Worm (Caenorhabditis elegans) whole organism, young adult: ENCODE measurements around the gene R09H10.1.

Experiments
- F33H1.4 ChIP-seq: fragments of 200-800 bp; sonication (Bioruptor generic); IDR thresholded peaks from 2 replicates; pipeline ENCODE4 v1.3.6; 2022; ENCODE audit warnings: missing genetic modification reagents, missing genetic modification characterization, missing compliant biosample characterization
- K11D2.4 ChIP-seq: fragments of 200-800 bp; sonication (Bioruptor generic); IDR thresholded peaks from 2 replicates; pipeline ENCODE4 v1.3.6; 2022; ENCODE audit warnings: missing genetic modification reagents, missing genetic modification characterization, missing compliant biosample characterization
- T26A5.8 ChIP-seq: sonication (generic microtip); optimal IDR thresholded peaks from 2 replicates; lab custom pipeline; 2016; ENCODE audit warnings: missing genetic modification characterization, missing compliant biosample characterization
- Y53G8AR.9 ChIP-seq: fragments of 200-800 bp; sonication (Bioruptor generic); conservative IDR thresholded peaks from 2 replicates; pipeline ENCODE4 v1.3.6; 2022; ENCODE audit warnings: missing genetic modification reagents, missing genetic modification characterization, missing compliant biosample characterization
- Y67H2A.10 ChIP-seq: fragments of 200-800 bp; sonication (Bioruptor generic); conservative IDR thresholded peaks from 2 replicates; pipeline ENCODE4 v1.3.6; 2022; ENCODE audit warnings: missing genetic modification reagents, missing genetic modification characterization, missing compliant biosample characterization
- akir-1 ChIP-seq: fragments of 200-800 bp; sonication (Bioruptor generic); optimal IDR thresholded peaks from 2 replicates; lab custom pipeline; 2018; ENCODE audit warnings: mild to moderate bottlenecking, missing genetic modification characterization, moderate library complexity, missing compliant biosample characterization
- aptf-3 ChIP-seq: fragments of 200-800 bp; sonication (Bioruptor generic); IDR thresholded peaks from 2 replicates; pipeline ENCODE4 v1.3.6; 2022; ENCODE audit warnings: missing genetic modification characterization, missing compliant biosample characterization
- attf-3 ChIP-seq: fragments of 200-800 bp; sonication (Bioruptor generic); conservative IDR thresholded peaks from 2 replicates; pipeline ENCODE4 v1.3.6; 2022; ENCODE audit warnings: missing genetic modification reagents, missing genetic modification characterization, missing compliant biosample characterization
- bed-1 ChIP-seq: fragments of 200-800 bp; sonication (Bioruptor generic); IDR thresholded peaks from 2 replicates; pipeline ENCODE4 v1.3.6; 2022; ENCODE audit warnings: missing genetic modification reagents, missing genetic modification characterization, missing compliant biosample characterization
- ccch-3 ChIP-seq: fragments of 200-800 bp; sonication (Bioruptor generic); optimal IDR thresholded peaks from 2 replicates; lab custom pipeline; 2018; ENCODE audit warnings: mild to moderate bottlenecking, missing genetic modification characterization, missing compliant biosample characterization
- ceh-100 ChIP-seq: fragments of 200-800 bp; sonication (Bioruptor generic); IDR thresholded peaks from 2 replicates; pipeline ENCODE4 v1.3.6; 2022; ENCODE audit warnings: missing genetic modification reagents, missing genetic modification characterization, missing compliant biosample characterization
- dpl-1 ChIP-seq: fragments of 150-350 bp; optimal IDR thresholded peaks from 2 replicates; lab custom pipeline; 2014; ENCODE audit warnings: missing biosample characterization, missing genetic modification reagents, missing genetic modification characterization
- egrh-3 ChIP-seq: fragments of 200-800 bp; sonication (Bioruptor generic); IDR thresholded peaks from 2 replicates; pipeline ENCODE4 v1.3.6; 2022; ENCODE audit warnings: missing genetic modification reagents, missing genetic modification characterization, missing compliant biosample characterization
- ekl-4 ChIP-seq: fragments of 200-800 bp; sonication (Bioruptor generic); IDR thresholded peaks from 2 replicates; pipeline ENCODE4 v1.3.6; 2022; ENCODE audit warnings: missing genetic modification reagents, missing genetic modification characterization, missing compliant biosample characterization
- ets-4 ChIP-seq: fragments of 200-800 bp; sonication (Bioruptor generic); optimal IDR thresholded peaks from 2 replicates; lab custom pipeline; 2018; ENCODE audit warnings: mild to moderate bottlenecking, missing genetic modification characterization, missing compliant biosample characterization
- gei-17 ChIP-seq: fragments of 200-800 bp; sonication (Bioruptor generic); optimal IDR thresholded peaks from 2 replicates; lab custom pipeline; 2018; ENCODE audit warnings: mild to moderate bottlenecking, missing genetic modification characterization, missing compliant biosample characterization
- him-1 ChIP-seq: sonication (generic microtip); optimal IDR thresholded peaks from 2 replicates; lab custom pipeline; 2016; ENCODE audit warnings: missing genotype, missing genetic modification reagents, missing genetic modification characterization, missing compliant biosample characterization
- hsf-1 ChIP-seq: fragments of 200-800 bp; sonication (Bioruptor generic); IDR thresholded peaks from 2 replicates; pipeline ENCODE4 v1.3.6; 2022; ENCODE audit warnings: missing genetic modification reagents, missing genetic modification characterization, missing compliant biosample characterization
- lin-26 ChIP-seq: fragments of 200-800 bp; sonication (Bioruptor generic); IDR thresholded peaks from 2 replicates; pipeline ENCODE4 v1.3.6; 2022; ENCODE audit warnings: missing genetic modification reagents, missing genetic modification characterization, missing compliant biosample characterization
- lin-40 ChIP-seq: sonication (generic microtip); optimal IDR thresholded peaks from 2 replicates; lab custom pipeline; 2016; ENCODE audit warnings: missing genetic modification characterization, mild to moderate bottlenecking, missing compliant biosample characterization, missing genotype, missing genetic modification reagents
- madf-10 ChIP-seq: sonication (generic microtip); optimal IDR thresholded peaks from 2 replicates; lab custom pipeline; 2016; ENCODE audit warnings: mild to moderate bottlenecking, missing genetic modification characterization, missing compliant biosample characterization
- madf-8 ChIP-seq: fragments of 200-800 bp; sonication (Bioruptor generic); conservative IDR thresholded peaks from 2 replicates; pipeline ENCODE4 v1.3.6; 2022; ENCODE audit warnings: missing genetic modification reagents, missing genetic modification characterization, missing compliant biosample characterization
- mcd-1 ChIP-seq: fragments of 200-800 bp; sonication (Bioruptor generic); IDR thresholded peaks from 2 replicates; pipeline ENCODE4 v1.3.6; 2022; ENCODE audit warnings: missing genetic modification reagents, missing genetic modification characterization, missing compliant biosample characterization
- mes-4 ChIP-seq: sonication (generic microtip); optimal IDR thresholded peaks from 2 replicates; lab custom pipeline; 2016; ENCODE audit warnings: missing genotype, missing genetic modification characterization, missing compliant biosample characterization
- nhr-179 ChIP-seq: sonication (generic microtip); optimal IDR thresholded peaks from 2 replicates; lab custom pipeline; 2016; ENCODE audit warnings: mild to moderate bottlenecking, missing genetic modification characterization, missing compliant biosample characterization
- nhr-80 ChIP-seq: sonication (generic microtip); optimal IDR thresholded peaks from 2 replicates; lab custom pipeline; 2016; ENCODE audit warnings: missing genetic modification characterization, missing compliant biosample characterization
- rpc-1 ChIP-seq, 2 experiments: fragments of 150-350 bp in 1 of 2; sonication (generic microtip) in 1 of 2; optimal IDR thresholded peaks; 2 replicates each; lab custom pipeline; 2014 to 2018; ENCODE audit warnings: missing biosample characterization in 1 of 2, missing genetic modification characterization in 1 of 2, missing genetic modification reagents in 1 of 2, missing genotype in 1 of 2
- sea-2 ChIP-seq: fragments of 200-800 bp; sonication (Bioruptor generic); IDR thresholded peaks from 2 replicates; pipeline ENCODE4 v1.3.6; 2022; ENCODE audit warnings: missing genetic modification characterization, missing compliant biosample characterization
- snpc-1.1 ChIP-seq: sonication (generic microtip); optimal IDR thresholded peaks from 2 replicates; lab custom pipeline; 2017; ENCODE audit warnings: missing genetic modification characterization, mild to moderate bottlenecking, missing compliant biosample characterization, antibody characterized with exemption, moderate library complexity, missing genotype, missing genetic modification reagents; ENCODE audit not compliant: insufficient read depth
- zfh-2 ChIP-seq: fragments of 200-800 bp; sonication (Bioruptor generic); conservative IDR thresholded peaks from 2 replicates; pipeline ENCODE4 v1.3.6; 2022; ENCODE audit warnings: missing genetic modification reagents, missing genetic modification characterization, missing compliant biosample characterization
- zim-3 ChIP-seq: sonication (generic microtip); optimal IDR thresholded peaks from 2 replicates; lab custom pipeline; 2017; ENCODE audit warnings: mild to moderate bottlenecking, missing genetic modification characterization, moderate library complexity, missing compliant biosample characterization
- ztf-18 ChIP-seq: sonication (generic microtip); optimal IDR thresholded peaks from 2 replicates; lab custom pipeline; 2016; ENCODE audit warnings: missing genotype, mild to moderate bottlenecking, missing genetic modification characterization, missing compliant biosample characterization
- ztf-25 ChIP-seq: fragments of 200-800 bp; sonication (Bioruptor generic); IDR thresholded peaks from 2 replicates; pipeline ENCODE4 v1.3.6; 2022; ENCODE audit warnings: missing genetic modification reagents, missing genetic modification characterization, missing compliant biosample characterization
- ztf-26 ChIP-seq: sonication (generic microtip); optimal IDR thresholded peaks from 2 replicates; lab custom pipeline; 2017; ENCODE audit warnings: missing genetic modification characterization, missing compliant biosample characterization
- ztf-28 ChIP-seq: fragments of 200-800 bp; sonication (Bioruptor generic); IDR thresholded peaks from 2 replicates; pipeline ENCODE4 v1.3.6; 2022; ENCODE audit warnings: missing genetic modification reagents, missing genetic modification characterization, missing compliant biosample characterization
- ztf-3 ChIP-seq: fragments of 200-800 bp; sonication (Bioruptor generic); optimal IDR thresholded peaks from 2 replicates; lab custom pipeline; 2018; ENCODE audit warnings: mild to moderate bottlenecking, missing genetic modification characterization, missing compliant biosample characterization
- ztf-6 ChIP-seq: fragments of 200-800 bp; sonication (Bioruptor generic); IDR thresholded peaks from 2 replicates; pipeline ENCODE4 v1.3.6; 2022; ENCODE audit warnings: missing genetic modification reagents, missing genetic modification characterization, missing compliant biosample characterization

Gene R09H10.1

DNA sequence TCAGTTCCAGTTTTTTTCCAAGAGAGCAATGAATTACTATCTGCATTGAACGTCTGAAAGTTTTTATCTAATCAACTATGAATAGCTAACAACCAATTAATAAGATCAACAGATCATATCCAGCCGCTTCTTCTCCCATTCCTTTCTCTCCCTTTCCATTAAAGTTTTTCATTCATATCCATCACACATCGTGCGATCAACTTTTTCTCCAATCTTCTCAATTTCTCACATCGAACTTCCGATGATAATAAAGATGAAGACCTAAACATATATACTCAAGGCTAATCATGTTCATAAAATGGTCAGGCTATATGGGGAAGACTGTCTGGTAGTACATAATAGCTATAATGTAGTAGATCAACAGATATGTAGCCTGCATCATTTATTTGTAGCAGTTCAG lies 12.2 kb downstream of the R09H10.1 start:
- TF ChIP-seq K11D2.4 (GFP tag; lab: Robert Waterston, UW) (no peak), madf-8 (GFP tag; lab: Robert Waterston, UW) (no peak), mcd-1 (no peak), Y53G8AR.9 (GFP tag; lab: Robert Waterston, UW) (no peak), nhr-179 (tag; lab: Kevin White, UChicago) (no peak), zfh-2 (GFP tag; lab: Robert Waterston, UW) (no peak), ztf-28 (GFP tag; lab: Robert Waterston, UW) (no peak), nhr-80 (no peak), madf-10 (tag; lab: Kevin White, UChicago) (no peak), aptf-3 (no peak), lin-40 (tag; lab: Kevin White, UChicago) (no peak), T26A5.8 (tag; lab: Kevin White, UChicago) (no peak), hsf-1 (GFP tag; lab: Robert Waterston, UW) (no peak), ztf-6 (GFP tag; lab: Robert Waterston, UW) (no peak)

DNA sequence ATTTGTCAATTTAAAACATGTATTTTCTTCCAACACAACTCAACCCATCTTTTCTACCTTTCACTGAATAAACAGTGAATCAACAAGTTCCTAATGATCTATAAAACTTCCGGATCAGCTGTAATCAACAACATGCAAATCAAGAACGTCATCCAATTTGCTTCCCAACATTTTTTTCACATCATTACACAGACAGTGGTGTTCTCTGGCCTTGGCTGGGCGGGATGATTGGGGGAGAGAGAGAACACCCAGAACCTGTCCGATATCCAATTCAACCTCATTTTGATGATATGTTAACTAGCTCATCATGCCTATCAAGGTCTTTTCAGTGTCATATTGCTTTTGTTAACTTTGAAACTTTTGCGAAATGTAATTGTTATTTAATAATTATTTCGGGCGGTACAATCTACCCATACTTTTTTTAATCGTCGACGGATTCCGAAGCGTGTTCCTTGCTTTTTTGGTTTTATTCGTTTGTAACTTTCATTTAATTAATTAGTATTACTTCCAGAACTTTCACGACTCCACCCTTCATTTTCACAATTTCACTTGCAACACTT lies 14.9 kb downstream of the R09H10.1 start, which contains the start of gene ptr-14:
Gene ptr-14, plus strand, starts transcription at position 510 of the 560 bp plus-strand sequence.
- TF ChIP-seq him-1 (tag; lab: Kevin White, UChicago) (no peak), zim-3 (no peak), Y67H2A.10 (GFP tag; lab: Robert Waterston, UW) (no peak), egrh-3 (GFP tag; lab: Robert Waterston, UW) (no peak), mcd-1 (no peak), ztf-25 (GFP tag; lab: Robert Waterston, UW) (no peak), akir-1 (GFP tag; lab: Kevin White, UChicago) (no peak), mes-4 (no peak), ztf-3 (GFP tag; lab: Kevin White, UChicago) (no peak), snpc-1.1 (no peak), attf-3 (GFP tag; lab: Robert Waterston, UW) (no peak), ztf-26 (tag; lab: Kevin White, UChicago) (no peak), ztf-18 (tag; lab: Kevin White, UChicago) (no peak), bed-1 (GFP tag; lab: Robert Waterston, UW) (no peak)

DNA sequence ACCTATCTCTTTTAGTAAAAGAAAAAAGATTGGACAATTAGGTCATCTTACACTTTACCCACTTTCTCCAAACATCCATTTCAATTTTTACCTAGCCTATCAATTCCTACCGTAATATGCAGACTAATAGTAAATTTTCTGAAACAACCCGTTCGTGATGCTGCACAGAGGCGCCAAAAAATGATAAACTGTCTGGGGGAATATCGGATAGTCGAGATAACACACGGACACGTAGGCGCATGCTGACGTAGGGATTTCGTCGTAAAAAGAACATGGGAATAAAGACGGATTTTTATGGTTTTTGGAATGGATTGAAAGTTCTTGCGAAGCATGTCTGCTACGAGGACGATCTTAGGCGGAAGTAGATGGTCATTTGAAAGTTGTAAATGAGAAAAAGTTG lies 16.3 kb downstream of the R09H10.1 start:
- TF ChIP-seq rpc-1 (optimal IDR thresholded peaks at IDR 0.05; lab: Kevin White, UChicago) (no peak), rpc-1 (tag; optimal IDR thresholded peaks at IDR 0.05; lab: Kevin White, UChicago) (no peak), ccch-3 (no peak), sea-2 (GFP tag; lab: Robert Waterston, UW) (no peak), gei-17 (GFP tag; lab: Kevin White, UChicago) (no peak), ets-4 (GFP tag; lab: Kevin White, UChicago) (no peak), K11D2.4 (GFP tag; lab: Robert Waterston, UW) (no peak), dpl-1 (GFP tag; lab: Kevin White, UChicago) (no peak), lin-26 (GFP tag; lab: Robert Waterston, UW) (no peak), ceh-100 (GFP tag; lab: Robert Waterston, UW) (no peak), ekl-4 (GFP tag; lab: Robert Waterston, UW) (no peak), F33H1.4 (GFP tag; lab: Robert Waterston, UW) (no peak), ztf-6 (GFP tag; lab: Robert Waterston, UW) (no peak)
